Worm (Caenorhabditis elegans): ENCODE results near the gene Y65A5A.24.

The Y65A5A.24 gene

DNA sequence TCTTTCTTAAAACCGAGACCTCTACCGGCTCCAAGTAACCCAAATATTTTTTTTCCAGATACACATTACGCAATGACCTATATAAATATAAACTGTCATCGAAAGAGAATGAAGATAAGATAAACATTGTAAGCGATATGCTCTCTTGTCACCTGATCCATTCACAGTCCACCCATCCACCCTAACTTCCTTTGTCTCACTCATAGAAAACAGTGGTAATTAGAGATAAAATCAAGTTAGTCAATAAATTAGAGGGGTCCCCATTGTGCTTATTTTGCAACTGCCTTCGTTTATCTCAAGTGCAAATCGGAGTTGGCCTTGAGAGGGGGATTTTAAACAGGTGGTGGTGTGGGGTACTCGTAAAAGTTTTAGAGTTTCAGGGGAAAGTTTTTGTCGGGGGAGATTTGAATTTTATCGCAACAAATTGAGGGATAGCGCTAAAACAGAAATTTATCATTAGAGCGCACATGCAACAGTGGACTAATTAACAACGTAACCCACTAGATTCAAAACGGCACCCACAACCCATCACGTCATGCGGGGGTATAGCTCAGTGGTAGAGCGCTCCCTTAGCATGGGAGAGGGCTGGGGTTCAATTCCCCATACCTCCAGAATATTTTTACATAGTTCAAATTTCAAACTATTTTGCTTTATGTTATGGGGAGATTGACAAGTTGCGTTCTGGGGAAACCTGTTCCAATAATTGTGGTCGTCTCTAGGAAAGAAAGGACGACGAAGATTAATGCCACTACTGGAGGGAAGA, 4.3 kb downstream of the Y65A5A.24 start (continued):
- TF ChIP-seq ztf-18 (tag; optimal IDR thresholded peaks at IDR 0.05) (peak; percentile 83), B0019.2 (GFP tag; conservative IDR thresholded peaks at IDR 0.05) (peak; percentile 44; the same call in 1 of the 2 replicates), ztf-22 (GFP tag; optimal IDR thresholded peaks at IDR 0.05) (no peak), rpc-1 (optimal IDR thresholded peaks at IDR 0.05) (peak; percentile 88), rpc-1 (tag; optimal IDR thresholded peaks at IDR 0.05) (peak; percentile 87), lin-26 (GFP tag; IDR thresholded peaks at IDR 0.05) (peak; percentile 95), Y53G8AR.9 (GFP tag; conservative IDR thresholded peaks at IDR 0.05) (peak; percentile 69; the same call in 1 of the 2 replicates), ztf-26 (tag; optimal IDR thresholded peaks at IDR 0.05) (no peak), atf-7 (tag; optimal IDR thresholded peaks at IDR 0.05) (no peak), hsf-1 (GFP tag; IDR thresholded peaks at IDR 0.05) (0 out of 2 replicates have a peak, but pooled peaks have one; percentile 35), tbp1 (GFP tag; optimal IDR thresholded peaks at IDR 0.05) (peak; percentile 91), rec-8 (tag; optimal IDR thresholded peaks at IDR 0.05) (peak; percentile 46 to 60), F22D6.2 (tag; optimal IDR thresholded peaks at IDR 0.05) (no peak), F52B5.7 (tag; optimal IDR thresholded peaks at IDR 0.05) (peak; percentile 25), snpc-1.3 (tag; optimal IDR thresholded peaks at IDR 0.05; ENCODE audit: insufficient read depth) (peak; percentile 57), Y95B8A.8 (GFP tag; IDR thresholded peaks at IDR 0.05) (no peak), F57A8.1 (GFP tag; optimal IDR thresholded peaks at IDR 0.05) (no peak), T07F8.4 (tag; optimal IDR thresholded peaks at IDR 0.05) (peak; percentile 32), aptf-3 (GFP tag; IDR thresholded peaks at IDR 0.05) (no peak), tlf-1 (GFP tag; optimal IDR thresholded peaks at IDR 0.05) (no peak), ceh-27 (GFP tag; optimal IDR thresholded peaks at IDR 0.05) (peak; percentile 43), hmg-1.2 (GFP tag; IDR thresholded peaks at IDR 0.05) (peak; percentile 69), Y56A3A.18 (GFP tag; IDR thresholded peaks at IDR 0.05) (peak; percentile 61; the same call in 1 of the 2 replicates), mel-28 (tag; optimal IDR thresholded peaks at IDR 0.05; ENCODE audit: borderline replicate concordance) (no peak), Y53F4B.3 (GFP tag; IDR thresholded peaks at IDR 0.05) (no peak), hlh-12 (tag; optimal IDR thresholded peaks at IDR 0.05) (no peak), dox-1 (GFP tag; IDR thresholded peaks at IDR 0.05) (no peak; the same call in 1 of the 2 replicates), him-1 (tag; optimal IDR thresholded peaks at IDR 0.05) (no peak), lin-54 (GFP tag; optimal IDR thresholded peaks at IDR 0.05) (peak; percentile 32), zim-3 (tag; optimal IDR thresholded peaks at IDR 0.05) (peak; percentile 68), dpl-1 (GFP tag; optimal IDR thresholded peaks at IDR 0.05) (no peak), lin-40 (tag; optimal IDR thresholded peaks at IDR 0.05) (peak; percentile 18), madf-6 (GFP tag; IDR thresholded peaks at IDR 0.05) (peak; percentile 50), let-607 (tag; optimal IDR thresholded peaks at IDR 0.05) (peak in 1 of 2 experiments; percentile 23), dpff-1 (tag; optimal IDR thresholded peaks at IDR 0.05) (no peak), C06A6.2 (GFP tag; conservative IDR thresholded peaks at IDR 0.05) (no peak), madf-10 (tag; optimal IDR thresholded peaks at IDR 0.05) (peak; percentile 21), hrde-1 (tag; optimal IDR thresholded peaks at IDR 0.05; ENCODE audit: borderline replicate concordance) (peak; percentile 28), fkh-3 (tag; optimal IDR thresholded peaks at IDR 0.05) (peak; percentile 17), mxl-1 (tag; optimal IDR thresholded peaks at IDR 0.05) (peak; percentile 70), let-526 (GFP tag; IDR thresholded peaks at IDR 0.05) (no peak), ceh-58 (GFP tag; IDR thresholded peaks at IDR 0.05) (no peak), lag-1 (GFP tag; IDR thresholded peaks at IDR 0.05) (no peak), sdz-38 (tag; optimal IDR thresholded peaks at IDR 0.05) (no peak), nhr-27 (tag; optimal IDR thresholded peaks at IDR 0.05) (peak; percentile 41), aptf-2 (GFP tag; conservative IDR thresholded peaks at IDR 0.05) (no peak), madf-8 (GFP tag; conservative IDR thresholded peaks at IDR 0.05) (no peak)
